Worm (Caenorhabditis elegans) whole organism, young adult: ENCODE results near the gene kbp-1.

Experiments
- C06A6.2 ChIP-seq: fragments of 200-800 bp; sonication (Bioruptor generic); conservative IDR thresholded peaks from 2 replicates; pipeline ENCODE4 v1.3.6; 2022; ENCODE audit warnings: missing genetic modification characterization, missing compliant biosample characterization
- F10E7.11 ChIP-seq: sonication (generic microtip); optimal IDR thresholded peaks from 2 replicates; lab custom pipeline; 2017; ENCODE audit warnings: mild to moderate bottlenecking, missing genetic modification characterization, moderate library complexity, missing compliant biosample characterization
- F52B5.7 ChIP-seq: sonication (generic microtip); optimal IDR thresholded peaks from 2 replicates; lab custom pipeline; 2016; ENCODE audit warnings: mild to moderate bottlenecking, missing genetic modification characterization, missing compliant biosample characterization
- F55B11.4 ChIP-seq: sonication (generic microtip); optimal IDR thresholded peaks from 2 replicates; lab custom pipeline; 2016; ENCODE audit warnings: missing compliant biosample characterization, missing genetic modification characterization, borderline replicate concordance; ENCODE audit not compliant: insufficient read depth
- K11D2.4 ChIP-seq: fragments of 200-800 bp; sonication (Bioruptor generic); IDR thresholded peaks from 2 replicates; pipeline ENCODE4 v1.3.6; 2022; ENCODE audit warnings: missing genetic modification reagents, missing genetic modification characterization, missing compliant biosample characterization
- K12H6.12 ChIP-seq: fragments of 200-800 bp; sonication (Bioruptor generic); optimal IDR thresholded peaks from 2 replicates; lab custom pipeline; 2018; ENCODE audit warnings: mild to moderate bottlenecking, missing genetic modification characterization, missing compliant biosample characterization
- T07F8.4 ChIP-seq: sonication (generic microtip); optimal IDR thresholded peaks from 2 replicates; lab custom pipeline; 2016; ENCODE audit warnings: mild to moderate bottlenecking, missing genetic modification characterization, moderate library complexity, missing compliant biosample characterization
- Y67H2A.10 ChIP-seq: fragments of 200-800 bp; sonication (Bioruptor generic); conservative IDR thresholded peaks from 2 replicates; pipeline ENCODE4 v1.3.6; 2022; ENCODE audit warnings: missing genetic modification reagents, missing genetic modification characterization, missing compliant biosample characterization
- Y79H2A.3 ChIP-seq: fragments of 200-800 bp; sonication (Bioruptor generic); conservative IDR thresholded peaks from 2 replicates; pipeline ENCODE4 v1.3.6; 2022; ENCODE audit warnings: missing genetic modification reagents, missing genetic modification characterization, missing compliant biosample characterization
- Y95B8A.8 ChIP-seq: fragments of 200-800 bp; sonication (Bioruptor generic); IDR thresholded peaks from 2 replicates; pipeline ENCODE4 v1.3.6; 2022; ENCODE audit warnings: missing genetic modification reagents, missing genetic modification characterization, missing compliant biosample characterization
- aptf-3 ChIP-seq: fragments of 200-800 bp; sonication (Bioruptor generic); IDR thresholded peaks from 2 replicates; pipeline ENCODE4 v1.3.6; 2022; ENCODE audit warnings: missing genetic modification characterization, missing compliant biosample characterization
- attf-3 ChIP-seq: fragments of 200-800 bp; sonication (Bioruptor generic); conservative IDR thresholded peaks from 2 replicates; pipeline ENCODE4 v1.3.6; 2022; ENCODE audit warnings: missing genetic modification reagents, missing genetic modification characterization, missing compliant biosample characterization
- ccch-3 ChIP-seq: fragments of 200-800 bp; sonication (Bioruptor generic); optimal IDR thresholded peaks from 2 replicates; lab custom pipeline; 2018; ENCODE audit warnings: mild to moderate bottlenecking, missing genetic modification characterization, missing compliant biosample characterization
- cebp-1 ChIP-seq, 2 experiments: fragments of 200-800 bp in 1 of 2; sonication (Bioruptor generic) in 1 of 2; sonication (generic microtip) in 1 of 2; IDR thresholded peaks in 1 of 2; optimal IDR thresholded peaks in 1 of 2; 2 replicates each; pipeline versions ENCODE4 v1.3.6 to Lab custom; 2017 to 2022; ENCODE audit warnings: missing compliant biosample characterization in 2 of 2, missing genetic modification characterization in 2 of 2, mild to moderate bottlenecking in 1 of 2, missing genetic modification reagents in 1 of 2, moderate library complexity in 1 of 2
- ceh-100 ChIP-seq: fragments of 200-800 bp; sonication (Bioruptor generic); IDR thresholded peaks from 2 replicates; pipeline ENCODE4 v1.3.6; 2022; ENCODE audit warnings: missing genetic modification reagents, missing genetic modification characterization, missing compliant biosample characterization
- ceh-79 ChIP-seq: sonication (generic microtip); optimal IDR thresholded peaks from 2 replicates; lab custom pipeline; 2017; ENCODE audit warnings: mild to moderate bottlenecking, missing genetic modification characterization, missing compliant biosample characterization
- egl-18 ChIP-seq: fragments of 200-800 bp; sonication (Bioruptor generic); IDR thresholded peaks from 2 replicates; pipeline ENCODE4 v1.3.6; 2022; ENCODE audit warnings: missing genetic modification reagents, missing genetic modification characterization, missing compliant biosample characterization
- hlh-12 ChIP-seq: sonication (generic microtip); optimal IDR thresholded peaks from 2 replicates; lab custom pipeline; 2016; ENCODE audit warnings: missing genetic modification characterization, missing compliant biosample characterization
- hrde-1 ChIP-seq: sonication (generic microtip); optimal IDR thresholded peaks from 2 replicates; lab custom pipeline; 2016; ENCODE audit warnings: missing genetic modification characterization, mild to moderate bottlenecking, missing compliant biosample characterization, moderate library complexity, missing genotype, missing genetic modification reagents, borderline replicate concordance
- lag-1 ChIP-seq: fragments of 200-800 bp; sonication (Bioruptor generic); IDR thresholded peaks from 2 replicates; pipeline ENCODE4 v1.3.6; 2022; ENCODE audit warnings: missing genetic modification reagents, missing genetic modification characterization, missing compliant biosample characterization
- let-526 ChIP-seq: fragments of 200-800 bp; sonication (Bioruptor generic); IDR thresholded peaks from 2 replicates; pipeline ENCODE4 v1.3.6; 2022; ENCODE audit warnings: missing genetic modification reagents, missing genetic modification characterization, missing compliant biosample characterization
- lin-35 ChIP-seq, 3 experiments: fragments of 150-350 bp in 2 of 3; sonication (generic microtip) in 1 of 3; optimal IDR thresholded peaks; 2 replicates each; lab custom pipeline; 2014 to 2018; ENCODE audit warnings: missing biosample characterization in 3 of 3, missing genetic modification characterization in 3 of 3, missing genetic modification reagents in 3 of 3
- lin-54 ChIP-seq: fragments of 200-800 bp; sonication (Bioruptor generic); optimal IDR thresholded peaks from 2 replicates; lab custom pipeline; 2018; ENCODE audit warnings: mild to moderate bottlenecking, missing genetic modification characterization, missing compliant biosample characterization
- lsl-1 ChIP-seq: fragments of 200-800 bp; sonication (Bioruptor generic); optimal IDR thresholded peaks from 2 replicates; lab custom pipeline; 2018; ENCODE audit warnings: mild to moderate bottlenecking, missing genetic modification characterization, moderate library complexity, missing compliant biosample characterization
- madf-10 ChIP-seq: sonication (generic microtip); optimal IDR thresholded peaks from 2 replicates; lab custom pipeline; 2016; ENCODE audit warnings: mild to moderate bottlenecking, missing genetic modification characterization, missing compliant biosample characterization
- madf-6 ChIP-seq: fragments of 200-800 bp; sonication (Bioruptor generic); IDR thresholded peaks from 2 replicates; pipeline ENCODE4 v1.3.6; 2022; ENCODE audit warnings: missing genetic modification reagents, missing genetic modification characterization, missing compliant biosample characterization
- madf-8 ChIP-seq: fragments of 200-800 bp; sonication (Bioruptor generic); conservative IDR thresholded peaks from 2 replicates; pipeline ENCODE4 v1.3.6; 2022; ENCODE audit warnings: missing genetic modification reagents, missing genetic modification characterization, missing compliant biosample characterization
- mes-4 ChIP-seq: sonication (generic microtip); optimal IDR thresholded peaks from 2 replicates; lab custom pipeline; 2016; ENCODE audit warnings: missing genotype, missing genetic modification characterization, missing compliant biosample characterization
- nhr-120 ChIP-seq: fragments of 200-800 bp; sonication (Bioruptor generic); IDR thresholded peaks from 2 replicates; pipeline ENCODE4 v1.3.6; 2022; ENCODE audit warnings: missing genetic modification characterization, missing compliant biosample characterization
- nhr-80 ChIP-seq: sonication (generic microtip); optimal IDR thresholded peaks from 2 replicates; lab custom pipeline; 2016; ENCODE audit warnings: missing genetic modification characterization, missing compliant biosample characterization
- rec-8 ChIP-seq, 2 experiments: sonication (generic microtip); optimal IDR thresholded peaks; 2 replicates each; lab custom pipeline; 2016; ENCODE audit warnings: mild to moderate bottlenecking in 2 of 2, missing genetic modification characterization in 2 of 2, missing genetic modification reagents in 2 of 2, missing genotype in 2 of 2, missing biosample characterization in 1 of 2, missing compliant biosample characterization in 1 of 2, moderate library complexity in 1 of 2
- rpc-1 ChIP-seq, 2 experiments: fragments of 150-350 bp in 1 of 2; sonication (generic microtip) in 1 of 2; optimal IDR thresholded peaks; 2 replicates each; lab custom pipeline; 2014 to 2018; ENCODE audit warnings: missing biosample characterization in 1 of 2, missing genetic modification characterization in 1 of 2, missing genetic modification reagents in 1 of 2, missing genotype in 1 of 2
- somi-1 ChIP-seq: fragments of 200-800 bp; sonication (Bioruptor generic); optimal IDR thresholded peaks from 2 replicates; lab custom pipeline; 2018; ENCODE audit warnings: mild to moderate bottlenecking, missing genetic modification characterization, missing compliant biosample characterization
- xnd-1 ChIP-seq: sonication (generic microtip); optimal IDR thresholded peaks from 2 replicates; lab custom pipeline; 2016; ENCODE audit warnings: missing genotype, missing genetic modification reagents, missing genetic modification characterization, missing compliant biosample characterization
- ztf-25 ChIP-seq: fragments of 200-800 bp; sonication (Bioruptor generic); IDR thresholded peaks from 2 replicates; pipeline ENCODE4 v1.3.6; 2022; ENCODE audit warnings: missing genetic modification reagents, missing genetic modification characterization, missing compliant biosample characterization
- ztf-26 ChIP-seq: sonication (generic microtip); optimal IDR thresholded peaks from 2 replicates; lab custom pipeline; 2017; ENCODE audit warnings: missing genetic modification characterization, missing compliant biosample characterization
- ztf-3 ChIP-seq: fragments of 200-800 bp; sonication (Bioruptor generic); optimal IDR thresholded peaks from 2 replicates; lab custom pipeline; 2018; ENCODE audit warnings: mild to moderate bottlenecking, missing genetic modification characterization, missing compliant biosample characterization

Gene kbp-1

ce11 chrIII:6903056-6903977, 33.9 kb downstream of the kbp-1 start, which contains the start of the genes brc-2 and T07E3.3:
brc-2 (minus strand) TSS chrIII:6903106.
T07E3.3 (plus strand) TSS chrIII:6903877.
- TF ChIP-seq cebp-1 (GFP tag; IDR thresholded peaks at IDR 0.05; lab: Robert Waterston, UW) (no peak), cebp-1 (tag; optimal IDR thresholded peaks at IDR 0.05; lab: Kevin White, UChicago) (peak; percentile 40), T07F8.4 (tag; lab: Kevin White, UChicago) (no peak), nhr-80 (tag; lab: Kevin White, UChicago) (peak; percentile 51)
- TF ChIP-seq, all 124 proteins: peak for 2

ce11 chrIII:6904468-6904867, 35.0 kb downstream of the kbp-1 start:
- TF ChIP-seq rpc-1 (optimal IDR thresholded peaks at IDR 0.05; lab: Kevin White, UChicago): no peak
- no peak for TF ChIP-seq rpc-1 (tag; optimal IDR thresholded peaks at IDR 0.05; lab: Kevin White, UChicago)
- no peak for TF ChIP-seq F52B5.7 (tag; lab: Kevin White, UChicago)
- no peak for TF ChIP-seq madf-10 (tag; lab: Kevin White, UChicago)
- TF ChIP-seq ceh-79 (tag; lab: Kevin White, UChicago): no peak
- no peak for TF ChIP-seq mes-4
- no peak for TF ChIP-seq egl-18 (GFP tag; lab: Robert Waterston, UW)
- no peak for TF ChIP-seq ccch-3 (GFP tag; lab: Kevin White, UChicago)
- TF ChIP-seq let-526 (GFP tag; lab: Robert Waterston, UW): no peak
- TF ChIP-seq nhr-120 (GFP tag; lab: Robert Waterston, UW): no peak
- TF ChIP-seq F10E7.11 (tag; lab: Kevin White, UChicago): no peak
- TF ChIP-seq hlh-12: no peak
- TF ChIP-seq ztf-25 (GFP tag; lab: Robert Waterston, UW): no peak
- no peak for TF ChIP-seq rec-8 (tag; optimal IDR thresholded peaks at IDR 0.05; lab: Kevin White, UChicago)
- no peak for TF ChIP-seq madf-6 (GFP tag; lab: Robert Waterston, UW)

- no peak for TF ChIP-seq K11D2.4 (GFP tag; lab: Robert Waterston, UW)
- no peak for TF ChIP-seq lsl-1 (GFP tag; lab: Kevin White, UChicago)
- no peak for TF ChIP-seq Y95B8A.8 (GFP tag; lab: Robert Waterston, UW)
- no peak for TF ChIP-seq somi-1 (GFP tag; lab: Kevin White, UChicago)
- TF ChIP-seq Y67H2A.10: no peak
- no peak for TF ChIP-seq attf-3
- no peak for TF ChIP-seq ztf-26
- TF ChIP-seq lin-54 (GFP tag; lab: Kevin White, UChicago): no peak
- no peak for TF ChIP-seq hrde-1 (tag; lab: Kevin White, UChicago)
- TF ChIP-seq C06A6.2 (GFP tag; lab: Robert Waterston, UW): no peak
- TF ChIP-seq ztf-3: no peak
- TF ChIP-seq F55B11.4 (tag; lab: Kevin White, UChicago): no peak
- no peak for TF ChIP-seq ceh-100 (GFP tag; lab: Robert Waterston, UW)
- TF ChIP-seq F52B5.7 (tag; lab: Kevin White, UChicago): no peak
- no peak for TF ChIP-seq madf-6 (GFP tag; lab: Robert Waterston, UW)
- TF ChIP-seq lag-1: no peak
Observed at ce11 chrIII:6906409-6906808, 37.0 kb downstream of the kbp-1 start, which contains the start of gene T07E3.2. T07E3.2 (plus strand) TSS chrIII:6906709.

ce11 chrIII:6912381-6912780, 42.9 kb downstream of the kbp-1 start, which contains the start of gene pdf-1:
pdf-1 (minus strand) TSS chrIII:6912481.
- TF ChIP-seq Y95B8A.8 (GFP tag; lab: Robert Waterston, UW) (no peak), ztf-3 (no peak), madf-8 (GFP tag; lab: Robert Waterston, UW) (no peak), K12H6.12 (no peak), xnd-1 (tag; lab: Kevin White, UChicago) (no peak), aptf-3 (GFP tag; lab: Robert Waterston, UW) (no peak), Y79H2A.3 (GFP tag; lab: Robert Waterston, UW) (no peak), rpc-1 (optimal IDR thresholded peaks at IDR 0.05; lab: Kevin White, UChicago) (no peak), rpc-1 (tag; optimal IDR thresholded peaks at IDR 0.05; lab: Kevin White, UChicago) (no peak), lin-35 (GFP tag; optimal IDR thresholded peaks at IDR 0.05; lab: Kevin White, UChicago) (no peak)
- TF ChIP-seq, all 124 proteins: peak for 0
